Fruit fly (Drosophila melanogaster) S2 (cell line): ENCODE data around the gene CG34382.

Source experiments
- CG8478 ChIP-seq: fragments of >200 bp; optimal IDR thresholded peaks from 2 replicates; lab custom pipeline; 2018
- CTCF ChIP-seq, 2 experiments: fragments of >200 bp; optimal IDR thresholded peaks; 2 replicates each; lab custom pipeline; 2018

CG34382 gene

dm6 chr3L:9853140-9853746, 25.5 kb upstream of the CG34382 start:
- no peak for TF ChIP-seq CTCF (optimal IDR thresholded peaks at IDR 0.05; lab: Kevin White, UChicago)
- no peak for TF ChIP-seq CG8478 (lab: Kevin White, UChicago)

dm6 chr3L:9853895-9854470, 24.8 kb upstream of the CG34382 start:
- TF ChIP-seq CTCF (optimal IDR thresholded peaks at IDR 0.05; lab: Kevin White, UChicago), result no peak
- no peak for TF ChIP-seq CG8478 (lab: Kevin White, UChicago)

- TF ChIP-seq CG8478 (lab: Kevin White, UChicago) (no peak), CTCF (optimal IDR thresholded peaks at IDR 0.05; lab: Kevin White, UChicago) (peak in 1 of 2 experiments; percentile 15)
Measured at dm6 chr3L:9854583-9855519, 23.9 kb upstream of the CG34382 start, which contains the start of gene RasGAP1. RasGAP1 (minus strand) TSS chr3L:9855285.

dm6 chr3L:9855784-9856426, 22.9 kb upstream of the CG34382 start:
- TF ChIP-seq CTCF (optimal IDR thresholded peaks at IDR 0.05; lab: Kevin White, UChicago), result no peak
- TF ChIP-seq CG8478 (lab: Kevin White, UChicago), result no peak

- TF ChIP-seq CTCF (optimal IDR thresholded peaks at IDR 0.05; lab: Kevin White, UChicago), result no peak
- no peak for TF ChIP-seq CG8478 (lab: Kevin White, UChicago)
Measured at dm6 chr3L:9856430-9857218, 22.2 kb upstream of the CG34382 start.

- TF ChIP-seq CG8478 (lab: Kevin White, UChicago) (no peak), CTCF (optimal IDR thresholded peaks at IDR 0.05; lab: Kevin White, UChicago) (peak in 1 of 2 experiments; percentile 8)
Measured at dm6 chr3L:9859624-9860023, 19.2 kb upstream of the CG34382 start, which contains the start of gene CG10809. CG10809 (minus strand) TSS chr3L:9859889.

dm6 chr3L:9863656-9864055, 15.1 kb upstream of the CG34382 start:
- TF ChIP-seq CTCF (optimal IDR thresholded peaks at IDR 0.05; lab: Kevin White, UChicago), result no peak
- TF ChIP-seq CG8478 (lab: Kevin White, UChicago), result no peak

dm6 chr3L:9864275-9865052, 14.3 kb upstream of the CG34382 start, which contains the start of the genes iPLA2-VIA and Ciz1:
iPLA2-VIA (minus strand) TSS chr3L:9864349.
Ciz1 (plus strand) TSS chr3L:9864639.
- no peak for TF ChIP-seq CTCF (optimal IDR thresholded peaks at IDR 0.05; lab: Kevin White, UChicago)
- TF ChIP-seq CG8478 (lab: Kevin White, UChicago), result no peak

dm6 chr3L:9865053-9865442, 13.7 kb upstream of the CG34382 start:
- TF ChIP-seq CTCF (optimal IDR thresholded peaks at IDR 0.05; lab: Kevin White, UChicago), result no peak
- no peak for TF ChIP-seq CG8478 (lab: Kevin White, UChicago)

dm6 chr3L:9872035-9872434, 6.8 kb upstream of the CG34382 start:
- TF ChIP-seq CG8478 (lab: Kevin White, UChicago) (no peak), CTCF (optimal IDR thresholded peaks at IDR 0.05; lab: Kevin White, UChicago) (no peak)

dm6 chr3L:9888630-9889130, 9.9 kb downstream of the CG34382 start, which contains the start of the genes Taf2 and CalpB:
Taf2 (minus strand) TSS chr3L:9888683.
CalpB (plus strand) TSS chr3L:9888762.
- TF ChIP-seq CG8478 (lab: Kevin White, UChicago), result no peak
- peak in 1 of 2 experiments; percentile 30 for TF ChIP-seq CTCF (optimal IDR thresholded peaks at IDR 0.05; lab: Kevin White, UChicago)

- TF ChIP-seq CTCF (optimal IDR thresholded peaks at IDR 0.05; lab: Kevin White, UChicago), result no peak
- TF ChIP-seq CG8478 (lab: Kevin White, UChicago), result no peak
Measured at dm6 chr3L:9893983-9894382, 15.2 kb downstream of the CG34382 start.
